Fruit fly (Drosophila melanogaster) whole organism: ENCODE data around the gene CG15330.

Experiments
- EcR ChIP-seq, 2 experiments: fragments of >200 bp; optimal IDR thresholded peaks; 2 replicates each; lab custom pipeline; 2017; ENCODE audit warnings: missing biosample characterization in 2 of 2, missing genetic modification characterization in 2 of 2, missing genetic modification reagents in 2 of 2
- pan ChIP-seq: fragments of >200 bp; optimal IDR thresholded peaks from 2 replicates; lab custom pipeline; 2017
- psq ChIP-seq: fragments of >200 bp; optimal IDR thresholded peaks from 2 replicates; lab custom pipeline; 2017

dm6 chrX:7944772-7945722 is 10.8 kb upstream of the CG15330 start:
- TF ChIP-seq EcR (GFP tag; optimal IDR thresholded peaks at IDR 0.05; lab: Kevin White, UChicago): no peak
- TF ChIP-seq psq: no peak
- no peak for TF ChIP-seq pan
